Worm (Caenorhabditis elegans): Measurements from ENCODE around the gene R10H10.7.

The R10H10.7 gene

ce11 chrIV:10366018-10366417 is 47.7 kb downstream of the R10H10.7 start, which contains the start of gene sir-2.1 (continued):
- peak; percentile 54 for TF ChIP-seq hlh-30 (tag; optimal IDR thresholded peaks at IDR 0.05; ENCODE audit: insufficient read depth)
- TF ChIP-seq snpc-4 (tag; optimal IDR thresholded peaks at IDR 0.05): no peak
- TF ChIP-seq ceh-32 (tag; optimal IDR thresholded peaks at IDR 0.05; ENCODE audit: poor library complexity): no peak
- TF ChIP-seq nhr-237 (tag; optimal IDR thresholded peaks at IDR 0.05): no peak
- TF ChIP-seq nhr-25 (tag; optimal IDR thresholded peaks at IDR 0.05; ENCODE audit: borderline replicate concordance, insufficient read depth): no peak
- peak; percentile 58 for TF ChIP-seq rbr-2 (tag; optimal IDR thresholded peaks at IDR 0.05)
- no peak for TF ChIP-seq snpc-1.2 (GFP tag; IDR thresholded peaks at IDR 0.05)
- no peak for TF ChIP-seq Y5F2A.4 (GFP tag; optimal IDR thresholded peaks at IDR 0.05)
- no peak for TF ChIP-seq gei-8 (GFP tag; optimal IDR thresholded peaks at IDR 0.05)
- no peak for TF ChIP-seq dmd-6 (GFP tag; IDR thresholded peaks at IDR 0.05)
- peak; percentile 52 for TF ChIP-seq dpl-1 (GFP tag; optimal IDR thresholded peaks at IDR 0.05)
- TF ChIP-seq daf-19 (GFP tag; conservative IDR thresholded peaks at IDR 0.05): no peak
- no peak for TF ChIP-seq nhr-48 (tag; optimal IDR thresholded peaks at IDR 0.05)
- TF ChIP-seq nhr-102 (tag; optimal IDR thresholded peaks at IDR 0.05): peak; percentile 23
- peak; percentile 50 for TF ChIP-seq mep-1 (tag; optimal IDR thresholded peaks at IDR 0.05)
- TF ChIP-seq jun-1 (tag; optimal IDR thresholded peaks at IDR 0.05): peak; percentile 21
- no peak for TF ChIP-seq php-3 (GFP tag; IDR thresholded peaks at IDR 0.05)
- TF ChIP-seq skn-1 (tag; optimal IDR thresholded peaks at IDR 0.05): no peak
- TF ChIP-seq lin-15B (tag; optimal IDR thresholded peaks at IDR 0.05): no peak
- no peak for TF ChIP-seq nhr-10 (tag; optimal IDR thresholded peaks at IDR 0.05)
- TF ChIP-seq saeg-2 (GFP tag; IDR thresholded peaks at IDR 0.05): no peak
- TF ChIP-seq lsy-2 (tag; optimal IDR thresholded peaks at IDR 0.05): peak in 1 of 2 experiments; percentile 69
- no peak for TF ChIP-seq nhr-6 (tag; optimal IDR thresholded peaks at IDR 0.05)
- TF ChIP-seq ceh-62 (tag; optimal IDR thresholded peaks at IDR 0.05): no peak
- TF ChIP-seq hlh-11 (tag; optimal IDR thresholded peaks at IDR 0.05): no peak
- peak; percentile 71 for TF ChIP-seq mes-2 (tag; optimal IDR thresholded peaks at IDR 0.05; ENCODE audit: poor library complexity, severe bottlenecking)
- TF ChIP-seq lin-39 (tag; optimal IDR thresholded peaks at IDR 0.05): no peak

ce11 chrIV:10360336-10360735 is 53.4 kb downstream of the R10H10.7 start, which contains the start of gene ugt-59:
Gene ugt-59, plus strand, starts transcription at chrIV:10360636.
- no peak for TF ChIP-seq lin-15B (tag; optimal IDR thresholded peaks at IDR 0.05)
- TF ChIP-seq R02D3.7 (tag; optimal IDR thresholded peaks at IDR 0.05): no peak
- TF ChIP-seq Y75B8A.6 (GFP tag; IDR thresholded peaks at IDR 0.05): no peak
- TF ChIP-seq hlh-30 (tag; optimal IDR thresholded peaks at IDR 0.05; ENCODE audit: insufficient read depth): no peak
- no peak for TF ChIP-seq T26A8.4 (GFP tag; IDR thresholded peaks at IDR 0.05)
- TF ChIP-seq Y5F2A.4 (GFP tag; optimal IDR thresholded peaks at IDR 0.05): no peak
